Fruit fly (Drosophila melanogaster): ENCODE measurements around the gene jvl.

The jvl gene

DNA sequence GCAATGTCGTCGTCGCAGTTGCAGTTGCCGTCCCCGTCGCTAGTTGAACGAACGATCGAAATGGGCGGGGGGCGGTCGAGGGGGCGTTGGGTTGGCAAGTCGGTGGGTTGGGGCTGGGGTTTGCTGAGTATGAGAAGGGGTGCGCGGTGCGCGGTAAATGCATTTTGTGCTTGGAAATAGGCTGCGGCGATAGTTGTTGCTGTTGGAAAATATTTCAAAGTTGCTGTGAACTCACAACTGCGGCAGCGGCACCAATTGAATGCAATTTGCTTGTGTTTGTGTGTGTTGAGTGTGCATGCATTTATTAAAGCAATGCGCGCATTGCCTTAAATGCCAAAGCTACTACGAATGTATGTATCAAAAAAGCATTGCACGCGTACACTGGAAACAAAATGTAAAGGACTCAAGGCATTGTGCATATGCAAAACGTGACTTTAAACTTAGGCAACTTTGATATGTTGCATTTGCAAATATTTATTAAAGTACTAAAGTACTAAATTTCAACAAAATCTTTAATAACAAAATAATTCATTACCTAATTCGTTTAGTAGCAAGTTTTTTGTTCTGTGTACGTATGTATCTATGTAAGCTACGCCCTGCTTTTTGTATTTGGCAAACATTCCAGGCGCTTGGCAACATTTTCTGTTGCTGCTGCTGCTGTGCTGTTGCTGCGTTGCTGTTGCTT lies 26.3 kb upstream of the jvl start (continued):
- no peak for TF ChIP-seq sqz (GFP tag; optimal IDR thresholded peaks at IDR 0.05)
- no peak for TF ChIP-seq CG9215 (GFP tag; IDR thresholded peaks at IDR 0.05)
- no peak for TF ChIP-seq Jarid2 (GFP tag; optimal IDR thresholded peaks at IDR 0.05)
- peak; percentile 7 for TF ChIP-seq CG30431 (GFP tag; optimal IDR thresholded peaks at IDR 0.05)
- no peak for TF ChIP-seq btn (GFP tag; optimal IDR thresholded peaks at IDR 0.05)
- TF ChIP-seq CG2202 (tag; optimal IDR thresholded peaks at IDR 0.05) = peak; percentile 42
- peak; percentile 63 for TF ChIP-seq ATbp (GFP tag; optimal IDR thresholded peaks at IDR 0.05)
- peak; percentile 57 for TF ChIP-seq CG17359 (tag; optimal IDR thresholded peaks at IDR 0.05)
- TF ChIP-seq CG6689 (GFP tag; IDR thresholded peaks at IDR 0.05) = peak; percentile 48
- no peak for TF ChIP-seq CG17186 (GFP tag; optimal IDR thresholded peaks at IDR 0.05)
- no peak for TF ChIP-seq NK7.1 (GFP tag; optimal IDR thresholded peaks at IDR 0.05)
- peak; percentile 69 for TF ChIP-seq CG7839 (tag; optimal IDR thresholded peaks at IDR 0.05)
- TF ChIP-seq HHEX (GFP tag; optimal IDR thresholded peaks at IDR 0.05) = no peak
- peak; percentile 60 for TF ChIP-seq Spps (tag; optimal IDR thresholded peaks at IDR 0.05)
- peak; percentile 8 for TF ChIP-seq CG17385 (GFP tag; optimal IDR thresholded peaks at IDR 0.05)
- peak; percentile 14 for TF ChIP-seq CG1647 (GFP tag; optimal IDR thresholded peaks at IDR 0.05)
- no peak for TF ChIP-seq CG6765 (GFP tag; optimal IDR thresholded peaks at IDR 0.05)
- TF ChIP-seq dpn (GFP tag; optimal IDR thresholded peaks at IDR 0.05) = peak; percentile 0 to 15
- TF ChIP-seq CG17361 (GFP tag; IDR thresholded peaks at IDR 0.05) = peak; percentile 3; the same call in 1 of the 3 replicates
- TF ChIP-seq Pdp1 (GFP tag; optimal IDR thresholded peaks at IDR 0.05) = peak; percentile 5 to 44
- TF ChIP-seq CG2712 (tag; optimal IDR thresholded peaks at IDR 0.05) = peak; percentile 61
- peak; percentile 32 for TF ChIP-seq Antp (GFP tag; optimal IDR thresholded peaks at IDR 0.05)
- 0 out of 3 replicates have a peak, but pooled peaks have one; percentile 37 for TF ChIP-seq CG6791 (GFP tag; IDR thresholded peaks at IDR 0.05; ENCODE audit: partially characterized antibody)
- no peak for TF ChIP-seq tna (GFP tag; IDR thresholded peaks at IDR 0.05; ENCODE audit: partially characterized antibody)
- peak; percentile 74 for TF ChIP-seq phol (tag; optimal IDR thresholded peaks at IDR 0.05)
- no peak for TF ChIP-seq CG7372 (GFP tag; IDR thresholded peaks at IDR 0.05)
- TF ChIP-seq CG8924 (tag; optimal IDR thresholded peaks at IDR 0.05) = no peak
- TF ChIP-seq Gsc (GFP tag; IDR thresholded peaks at IDR 0.05) = no peak
- peak; percentile 43 for TF ChIP-seq Atf-2 (GFP tag; optimal IDR thresholded peaks at IDR 0.05)
- TF ChIP-seq CG9797 (GFP tag; optimal IDR thresholded peaks at IDR 0.05) = no peak
- no peak for TF ChIP-seq CG10267 (tag; optimal IDR thresholded peaks at IDR 0.05)
- no peak; the same call in 3 of the 4 replicates for TF ChIP-seq chinmo (GFP tag; IDR thresholded peaks at IDR 0.05; ENCODE audit: partially characterized antibody)
- TF ChIP-seq CG14710 (tag; optimal IDR thresholded peaks at IDR 0.05) = peak; percentile 39
- TF ChIP-seq klu (GFP tag; IDR thresholded peaks at IDR 0.05) = no peak
- TF ChIP-seq CG13296 (GFP tag; optimal IDR thresholded peaks at IDR 0.05) = no peak
- TF ChIP-seq az2 (GFP tag; optimal IDR thresholded peaks at IDR 0.05) = peak; percentile 46
- no peak for TF ChIP-seq emc (GFP tag; optimal IDR thresholded peaks at IDR 0.05)
- TF ChIP-seq HmgD (GFP tag; optimal IDR thresholded peaks at IDR 0.05) = no peak
- peak; percentile 63 for TF ChIP-seq dmrt99B (tag; optimal IDR thresholded peaks at IDR 0.05)
- no peak for TF ChIP-seq Poxn (GFP tag; IDR thresholded peaks at IDR 0.05)
- TF ChIP-seq sr (GFP tag; IDR thresholded peaks at IDR 0.05) = no peak
- TF ChIP-seq zfh1 (GFP tag; IDR thresholded peaks at IDR 0.05) = peak; percentile 52; the same call in 1 of the 3 replicates
- no peak for TF ChIP-seq Dad (GFP tag; optimal IDR thresholded peaks at IDR 0.05)
- peak; percentile 23; the same call in 2 of the 3 replicates for TF ChIP-seq croc (GFP tag; conservative IDR thresholded peaks at IDR 0.05)
- TF ChIP-seq wek (GFP tag; optimal IDR thresholded peaks at IDR 0.05) = no peak
- TF ChIP-seq gt (GFP tag; IDR thresholded peaks at IDR 0.05) = no peak
- TF ChIP-seq CG5180 (GFP tag; optimal IDR thresholded peaks at IDR 0.05) = no peak
- TF ChIP-seq CG4617 (GFP tag; optimal IDR thresholded peaks at IDR 0.05; ENCODE audit: borderline replicate concordance) = no peak
- peak; percentile 55; the same call in 1 of the 3 replicates for TF ChIP-seq Opbp (GFP tag; IDR thresholded peaks at IDR 0.05; ENCODE audit: partially characterized antibody)

All from whole organism, embryonic.